Worm (Caenorhabditis elegans) whole organism, L3 larva: Measurements from ENCODE around the gene gnrr-6.

Experiments used
- ZK546.5 ChIP-seq: sonication (generic microtip); optimal IDR thresholded peaks from 2 replicates; lab custom pipeline; 2017; ENCODE audit warnings: missing biosample characterization, missing genetic modification characterization
- ama-1 ChIP-seq: fragments of 150-350 bp; optimal IDR thresholded peaks from 2 replicates; lab custom pipeline; 2018

ce11 chrX:11210417-11210816 is 31.7 kb downstream of the gnrr-6 start:
- no peak for TF ChIP-seq ama-1
- no peak for TF ChIP-seq ZK546.5
